Fruit fly (Drosophila melanogaster) whole organism, wandering third instar larva: Measurements from ENCODE around the gene Snx21.

Source experiments
- CrebA ChIP-seq: fragments of 200-800 bp; sonication (Bioruptor generic); optimal IDR thresholded peaks from 2 replicates; lab custom pipeline; 2016; ENCODE audit warnings: missing biosample characterization, mild to moderate bottlenecking, missing genetic modification characterization, borderline replicate concordance
- Dfd ChIP-seq: fragments of >200 bp; optimal IDR thresholded peaks from 2 replicates; lab custom pipeline; 2017; ENCODE audit warnings: missing biosample characterization, missing genetic modification characterization
- OdsH ChIP-seq: fragments of 200-800 bp; sonication (Bioruptor generic); optimal IDR thresholded peaks from 2 replicates; lab custom pipeline; 2016; ENCODE audit warnings: missing biosample characterization, mild to moderate bottlenecking, missing genetic modification characterization
- br ChIP-seq: fragments of 200-800 bp; sonication (Bioruptor generic); optimal IDR thresholded peaks from 2 replicates; lab custom pipeline; 2016; ENCODE audit warnings: missing biosample characterization, missing genetic modification characterization
- dmrt93B ChIP-seq: fragments of 200-800 bp; sonication (Bioruptor generic); optimal IDR thresholded peaks from 2 replicates; lab custom pipeline; 2018; ENCODE audit warnings: missing biosample characterization, mild to moderate bottlenecking, missing genetic modification characterization
- psq ChIP-seq: fragments of 200-800 bp; sonication (Bioruptor generic); optimal IDR thresholded peaks from 3 replicates; lab custom pipeline; 2017; ENCODE audit warnings: missing biosample characterization, mild to moderate bottlenecking, missing genetic modification characterization, moderate library complexity

- TF ChIP-seq dmrt93B (GFP tag; lab: Kevin White, UChicago): peak; percentile 88
- peak; percentile 85 for TF ChIP-seq br (GFP tag; lab: Kevin White, UChicago)
- TF ChIP-seq Dfd: no peak
- TF ChIP-seq CrebA (GFP tag; lab: Kevin White, UChicago): no peak
- TF ChIP-seq OdsH (GFP tag; lab: Kevin White, UChicago): peak; percentile 85
- peak; percentile 88 for TF ChIP-seq psq (GFP tag; lab: Kevin White, UChicago)
These were observed 16.9 kb downstream of the Snx21 start for dm6 chr2L:2748480-2749143.
